Fruit fly (Drosophila melanogaster): ENCODE data around the gene CG15155.

CG15155 gene

dm6 chr2L:18137591-18138247, 16.9 kb upstream of the CG15155 start, which contains the start of gene kel:
Gene kel, minus strand, starts transcription at chr2L:18138083.
- peak; percentile 19 for TF ChIP-seq EcR (GFP tag; optimal IDR thresholded peaks at IDR 0.05)
- 0 out of 3 replicates have a peak, but pooled peaks have one; percentile 34 for TF ChIP-seq fd96Ca (GFP tag; IDR thresholded peaks at IDR 0.05)
- peak; percentile 33 for TF ChIP-seq gl (tag; optimal IDR thresholded peaks at IDR 0.05)
- TF ChIP-seq CG32121 (GFP tag; IDR thresholded peaks at IDR 0.05) = no peak
- TF ChIP-seq D1 (tag; optimal IDR thresholded peaks at IDR 0.05) = peak; percentile 85
- peak; percentile 31 for TF ChIP-seq Snoo (tag; optimal IDR thresholded peaks at IDR 0.05)

dm6 chr2L:18140544-18140943, 14.1 kb upstream of the CG15155 start:
- TF ChIP-seq fd96Ca (GFP tag; IDR thresholded peaks at IDR 0.05) = no peak
- no peak for TF ChIP-seq CG12605 (GFP tag; IDR thresholded peaks at IDR 0.05)
- TF ChIP-seq Pif1A (GFP tag; optimal IDR thresholded peaks at IDR 0.05) = no peak
- no peak for TF ChIP-seq CG34367 (tag; optimal IDR thresholded peaks at IDR 0.05)
- no peak for TF ChIP-seq gl (tag; optimal IDR thresholded peaks at IDR 0.05)
- TF ChIP-seq CG8159 (tag; optimal IDR thresholded peaks at IDR 0.05) = no peak
- TF ChIP-seq EcR (GFP tag; optimal IDR thresholded peaks at IDR 0.05) = no peak
- no peak for TF ChIP-seq CG10348 (GFP tag; IDR thresholded peaks at IDR 0.05)
- TF ChIP-seq CG17806 (tag; optimal IDR thresholded peaks at IDR 0.05) = no peak
- no peak for TF ChIP-seq CG32121 (GFP tag; IDR thresholded peaks at IDR 0.05)
- TF ChIP-seq CG9948 (tag; optimal IDR thresholded peaks at IDR 0.05) = no peak
- TF ChIP-seq D1 (tag; optimal IDR thresholded peaks at IDR 0.05) = no peak
- TF ChIP-seq CG14655 (GFP tag; optimal IDR thresholded peaks at IDR 0.05) = no peak
- no peak for TF ChIP-seq CG4496 (GFP tag; IDR thresholded peaks at IDR 0.05)
- TF ChIP-seq CG15710 (tag; optimal IDR thresholded peaks at IDR 0.05) = no peak

DNA sequence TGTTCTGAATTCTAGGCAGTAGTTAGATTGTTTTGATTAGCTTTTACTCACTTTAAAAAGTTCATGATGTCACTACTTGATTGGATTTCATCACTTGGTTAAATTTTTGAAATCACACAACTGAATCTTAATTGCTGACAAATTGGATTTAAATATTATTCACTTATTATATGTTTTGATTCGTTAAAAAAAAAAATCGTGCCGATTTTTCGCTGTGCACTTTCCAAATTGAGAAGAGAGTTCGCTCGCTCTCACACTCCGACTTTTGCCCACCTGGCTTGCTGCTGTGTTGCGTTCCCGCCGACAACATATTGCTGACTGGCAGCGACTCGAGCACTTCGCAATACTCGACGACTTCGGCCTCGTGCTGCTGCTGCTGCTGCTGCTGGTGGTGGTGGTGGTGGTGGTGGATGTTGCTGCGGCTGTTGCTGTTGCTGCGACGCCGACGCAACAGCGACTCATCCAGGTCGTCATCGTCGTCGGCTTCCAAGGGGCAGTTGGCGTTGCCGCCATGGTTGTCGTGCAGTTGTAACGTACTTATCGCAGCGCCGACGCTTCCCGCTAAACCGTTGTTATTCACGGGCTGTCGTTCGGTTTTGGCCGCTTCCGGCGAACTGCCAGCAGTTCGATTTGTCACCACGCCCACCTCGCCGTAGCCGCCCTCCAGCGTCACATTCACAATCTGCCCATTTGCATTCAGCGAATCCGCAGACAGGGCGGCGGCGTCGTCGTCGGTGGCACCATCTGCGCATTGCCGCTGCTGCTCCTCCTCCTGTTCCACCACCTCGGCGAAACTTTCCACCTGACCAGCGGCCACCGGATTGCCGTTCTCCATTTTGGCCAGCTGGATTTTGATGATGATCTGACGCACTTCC, 12.9 kb upstream of the CG15155 start:
- peak; percentile 79 for TF ChIP-seq Ets98B (GFP tag; IDR thresholded peaks at IDR 0.05)
- TF ChIP-seq CG15710 (tag; optimal IDR thresholded peaks at IDR 0.05) = peak; percentile 45
- TF ChIP-seq Pif1A (GFP tag; optimal IDR thresholded peaks at IDR 0.05) = peak; percentile 71
- peak; percentile 50 for TF ChIP-seq Pif1B (GFP tag; optimal IDR thresholded peaks at IDR 0.05)
- TF ChIP-seq CG10348 (GFP tag; IDR thresholded peaks at IDR 0.05) = no peak
- TF ChIP-seq CG13204 (GFP tag; optimal IDR thresholded peaks at IDR 0.05) = peak; percentile 93
- TF ChIP-seq CG8301 (tag; optimal IDR thresholded peaks at IDR 0.05) = peak; percentile 76
- peak; percentile 30 for TF ChIP-seq CG34367 (tag; optimal IDR thresholded peaks at IDR 0.05)
- TF ChIP-seq CG14655 (GFP tag; optimal IDR thresholded peaks at IDR 0.05) = no peak
- peak; percentile 57 for TF ChIP-seq Snoo (tag; optimal IDR thresholded peaks at IDR 0.05)
- TF ChIP-seq CG8159 (tag; optimal IDR thresholded peaks at IDR 0.05) = peak; percentile 62
- TF ChIP-seq CG12605 (GFP tag; IDR thresholded peaks at IDR 0.05) = peak; percentile 62; the same call in 1 of the 2 replicates
- TF ChIP-seq CG32121 (GFP tag; IDR thresholded peaks at IDR 0.05) = peak; percentile 77
- peak; percentile 21 for TF ChIP-seq D1 (tag; optimal IDR thresholded peaks at IDR 0.05)
- TF ChIP-seq fd96Ca (GFP tag; IDR thresholded peaks at IDR 0.05) = peak; percentile 70; the same call in 2 of the 3 replicates
- TF ChIP-seq gl (tag; optimal IDR thresholded peaks at IDR 0.05) = peak; percentile 20
- TF ChIP-seq EcR (GFP tag; optimal IDR thresholded peaks at IDR 0.05) = peak; percentile 42
- TF ChIP-seq rn (GFP tag; IDR thresholded peaks at IDR 0.05) = peak; percentile 46
- TF ChIP-seq CG17806 (tag; optimal IDR thresholded peaks at IDR 0.05) = peak; percentile 50
- TF ChIP-seq CG4496 (GFP tag; IDR thresholded peaks at IDR 0.05) = peak; percentile 77
- TF ChIP-seq CG9948 (tag; optimal IDR thresholded peaks at IDR 0.05) = peak; percentile 48

DNA sequence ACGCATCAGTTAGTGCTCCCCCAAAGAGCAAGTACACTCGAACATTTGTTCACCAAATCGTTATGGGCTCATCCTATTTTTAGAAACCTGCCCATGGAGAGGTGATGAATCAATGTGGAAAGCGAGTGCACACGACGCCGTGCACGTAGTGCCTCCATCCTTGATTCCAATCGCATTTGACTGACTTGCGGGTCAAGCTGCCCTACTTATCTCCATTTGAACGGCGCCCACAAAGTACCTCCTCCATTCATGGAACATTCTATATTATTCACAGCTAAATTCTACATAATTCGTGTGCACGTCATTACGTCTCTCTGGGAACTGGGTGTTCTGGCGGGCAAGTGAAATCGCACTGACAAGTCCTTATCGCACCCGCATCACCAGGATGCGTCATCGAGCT, 11.5 kb upstream of the CG15155 start:
- TF ChIP-seq CG10348 (GFP tag; IDR thresholded peaks at IDR 0.05) = no peak
- TF ChIP-seq Pif1A (GFP tag; optimal IDR thresholded peaks at IDR 0.05) = no peak
- TF ChIP-seq CG4496 (GFP tag; IDR thresholded peaks at IDR 0.05) = no peak

DNA sequence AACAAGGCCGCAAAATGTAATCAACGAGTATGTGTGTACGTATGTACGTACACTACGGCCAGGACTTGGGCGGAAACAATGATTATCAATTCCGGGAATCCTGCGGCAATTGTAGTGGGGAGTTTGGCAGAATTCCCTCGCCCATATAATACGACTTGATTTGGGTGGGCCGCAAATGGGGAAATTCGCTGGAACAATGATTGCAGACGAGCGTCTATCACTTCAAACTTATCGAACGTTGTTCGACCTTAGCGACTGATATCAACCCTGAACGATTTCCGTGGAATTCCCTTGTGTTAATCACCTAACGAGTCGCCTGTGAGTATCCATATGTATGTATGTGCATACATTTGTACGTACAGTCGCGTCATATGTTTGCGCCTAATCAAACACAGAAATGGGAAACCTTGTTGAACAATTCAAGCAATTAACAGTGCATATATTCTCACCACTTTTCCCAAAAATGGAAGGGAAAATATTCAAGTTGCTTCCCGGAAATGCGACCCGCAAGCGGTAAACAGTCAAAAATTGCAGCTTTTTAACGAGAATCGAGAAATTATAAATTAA, 10.3 kb upstream of the CG15155 start:
- TF ChIP-seq rn (GFP tag; IDR thresholded peaks at IDR 0.05) (no peak), fd96Ca (GFP tag; IDR thresholded peaks at IDR 0.05) (no peak), CG13204 (GFP tag; optimal IDR thresholded peaks at IDR 0.05) (no peak), CG34367 (tag; optimal IDR thresholded peaks at IDR 0.05) (no peak), CG12605 (GFP tag; IDR thresholded peaks at IDR 0.05) (no peak), EcR (GFP tag; optimal IDR thresholded peaks at IDR 0.05) (no peak), CG8301 (tag; optimal IDR thresholded peaks at IDR 0.05) (no peak), Pif1A (GFP tag; optimal IDR thresholded peaks at IDR 0.05) (no peak), CG9948 (tag; optimal IDR thresholded peaks at IDR 0.05) (no peak), CG15710 (tag; optimal IDR thresholded peaks at IDR 0.05) (no peak), CG4496 (GFP tag; IDR thresholded peaks at IDR 0.05) (no peak), CG8159 (tag; optimal IDR thresholded peaks at IDR 0.05) (no peak), CG10348 (GFP tag; IDR thresholded peaks at IDR 0.05) (no peak), Snoo (tag; optimal IDR thresholded peaks at IDR 0.05) (no peak), Pif1B (GFP tag; optimal IDR thresholded peaks at IDR 0.05) (no peak), CG17806 (tag; optimal IDR thresholded peaks at IDR 0.05) (no peak), D1 (tag; optimal IDR thresholded peaks at IDR 0.05) (no peak), CG32121 (GFP tag; IDR thresholded peaks at IDR 0.05) (no peak)

All from whole organism, pupa.